Worm (Caenorhabditis elegans): ENCODE results near the gene F46F5.7.

F46F5.7 gene

DNA sequence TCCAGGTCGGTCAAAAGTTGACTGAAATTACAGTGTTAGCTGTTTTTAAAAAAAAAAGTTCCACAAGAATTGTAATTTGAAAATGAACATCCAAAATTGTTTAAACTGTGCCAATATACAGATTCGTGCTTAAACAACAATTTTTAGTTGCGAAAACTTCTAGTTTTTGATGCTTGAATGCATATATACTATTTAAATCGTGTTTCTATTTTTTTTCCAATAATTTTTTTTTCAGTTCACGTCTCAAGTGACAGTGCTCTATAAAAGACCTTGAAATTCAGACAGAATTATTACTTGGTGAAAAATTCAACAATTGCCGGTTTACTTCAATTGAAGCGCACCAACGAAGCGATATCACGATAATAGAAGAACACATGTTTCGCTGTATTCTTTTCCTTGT, 33.5 kb downstream of the F46F5.7 start, which contains the start of gene F46F5.16:
Gene F46F5.16, plus strand, starts transcription at position 301 of the 400 bp plus-strand sequence.
- TF ChIP-seq chd-7 (tag; optimal IDR thresholded peaks at IDR 0.05) = no peak
- no peak for TF ChIP-seq cebp-2 (GFP tag; IDR thresholded peaks at IDR 0.05)
- TF ChIP-seq ceh-79 (tag; optimal IDR thresholded peaks at IDR 0.05) = no peak

DNA sequence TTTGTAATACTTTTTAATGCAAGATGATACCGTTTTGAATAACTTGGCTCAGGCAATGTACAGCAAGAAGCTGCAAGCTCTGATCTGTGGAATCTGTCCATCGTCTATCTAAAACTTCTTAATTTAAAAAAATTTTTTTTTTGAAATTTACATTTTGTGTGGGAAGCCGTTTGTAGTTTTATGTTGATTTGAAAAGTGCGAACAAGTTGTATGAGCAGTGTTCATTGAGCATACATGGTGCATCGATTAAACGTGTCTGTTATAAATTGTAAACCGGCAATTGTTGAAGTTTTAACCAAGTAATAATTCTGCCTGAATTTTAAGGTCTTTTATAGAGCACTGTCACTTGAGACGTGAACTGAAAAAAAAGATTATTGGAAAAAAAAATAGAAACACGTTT, 36.9 kb downstream of the F46F5.7 start, which contains the start of gene Y39F10A.6:
Gene Y39F10A.6, minus strand, starts transcription at position 101 of the 400 bp plus-strand sequence.
- TF ChIP-seq ztf-22 (GFP tag; optimal IDR thresholded peaks at IDR 0.05) (no peak), F37B4.10 (GFP tag; IDR thresholded peaks at IDR 0.05) (no peak), Y53F4B.3 (GFP tag; IDR thresholded peaks at IDR 0.05) (no peak), lin-40 (tag; optimal IDR thresholded peaks at IDR 0.05) (no peak), madf-6 (GFP tag; IDR thresholded peaks at IDR 0.05) (no peak), dox-1 (GFP tag; IDR thresholded peaks at IDR 0.05) (no peak)

DNA sequence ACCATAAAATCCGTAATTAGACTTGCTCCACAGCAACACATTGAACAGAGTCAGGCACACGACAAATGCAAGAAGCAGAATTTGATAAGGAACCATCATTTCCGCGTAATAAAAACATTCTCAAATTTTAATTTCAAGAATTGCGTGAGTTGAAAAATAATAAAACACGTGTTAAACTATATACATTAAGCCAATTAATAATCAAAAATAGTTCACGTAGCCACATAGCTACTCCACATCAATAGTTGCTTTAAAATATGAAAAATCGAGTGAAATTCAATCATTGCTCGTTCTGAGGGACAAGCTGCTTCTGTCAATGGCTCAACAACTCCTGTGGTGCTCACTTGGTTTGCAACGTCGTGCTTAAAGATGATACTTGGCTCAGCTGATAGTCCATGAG, 37.5 kb downstream of the F46F5.7 start, which contains the start of gene Y39F10A.3:
Gene Y39F10A.3, minus strand, starts transcription at position 101 of the 400 bp plus-strand sequence.
- TF ChIP-seq F57C9.4 (tag; optimal IDR thresholded peaks at IDR 0.05) = no peak
- TF ChIP-seq pbrm-1 (GFP tag; IDR thresholded peaks at IDR 0.05) = no peak
- TF ChIP-seq lag-1 (GFP tag; IDR thresholded peaks at IDR 0.05) = no peak
- TF ChIP-seq dpff-1 (tag; optimal IDR thresholded peaks at IDR 0.05) = no peak
- no peak for TF ChIP-seq rcor-1 (GFP tag; IDR thresholded peaks at IDR 0.05)
- TF ChIP-seq madf-8 (GFP tag; conservative IDR thresholded peaks at IDR 0.05) = no peak
- no peak for TF ChIP-seq nhr-120 (GFP tag; IDR thresholded peaks at IDR 0.05)
- TF ChIP-seq B0336.3 (GFP tag; IDR thresholded peaks at IDR 0.05) = no peak
- TF ChIP-seq ccch-3 (GFP tag; optimal IDR thresholded peaks at IDR 0.05) = no peak
- TF ChIP-seq dpl-1 (GFP tag; optimal IDR thresholded peaks at IDR 0.05) = no peak
- no peak for TF ChIP-seq Y53F4B.3 (GFP tag; IDR thresholded peaks at IDR 0.05)
- no peak for TF ChIP-seq die-1 (tag; optimal IDR thresholded peaks at IDR 0.05)
- no peak for TF ChIP-seq T26A5.8 (tag; optimal IDR thresholded peaks at IDR 0.05)
- no peak for TF ChIP-seq lin-54 (GFP tag; optimal IDR thresholded peaks at IDR 0.05)
- TF ChIP-seq tbp1 (GFP tag; optimal IDR thresholded peaks at IDR 0.05) = no peak

DNA sequence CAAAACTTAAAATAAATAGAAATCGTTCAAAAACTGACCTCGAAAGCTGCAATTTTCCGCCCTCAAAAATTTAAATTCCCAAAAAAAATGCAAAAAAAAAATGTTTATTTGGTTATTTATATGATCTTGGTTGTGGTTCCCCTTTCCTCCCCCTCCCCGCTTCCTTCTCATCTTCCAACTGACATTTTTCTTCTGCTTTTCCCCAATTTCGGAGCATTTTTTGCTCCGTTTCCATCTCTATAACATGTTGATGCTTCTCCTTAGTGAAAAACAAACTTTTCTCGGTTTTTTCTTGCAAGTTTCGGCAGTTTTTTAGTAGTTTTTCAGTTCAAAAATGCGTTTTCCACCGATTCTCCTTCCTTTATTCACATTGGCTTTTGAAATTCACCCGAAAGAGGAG, 45.4 kb downstream of the F46F5.7 start, which contains the start of gene Y39F10A.1:
Gene Y39F10A.1, plus strand, starts transcription at position 301 of the 400 bp plus-strand sequence.
- TF ChIP-seq lsy-27 (tag; optimal IDR thresholded peaks at IDR 0.05; ENCODE audit: borderline replicate concordance, insufficient read depth) (no peak), ceh-91 (GFP tag; IDR thresholded peaks at IDR 0.05) (no peak), egrh-3 (GFP tag; IDR thresholded peaks at IDR 0.05) (no peak), hmg-20 (GFP tag; IDR thresholded peaks at IDR 0.05) (no peak), tbp1 (GFP tag; optimal IDR thresholded peaks at IDR 0.05) (no peak), lag-1 (GFP tag; IDR thresholded peaks at IDR 0.05) (no peak), ztf-3 (GFP tag; optimal IDR thresholded peaks at IDR 0.05) (no peak), nfyb-1 (GFP tag; IDR thresholded peaks at IDR 0.05) (no peak), ZK185.1 (tag; optimal IDR thresholded peaks at IDR 0.05; ENCODE audit: poor library complexity, severe bottlenecking) (no peak)

DNA sequence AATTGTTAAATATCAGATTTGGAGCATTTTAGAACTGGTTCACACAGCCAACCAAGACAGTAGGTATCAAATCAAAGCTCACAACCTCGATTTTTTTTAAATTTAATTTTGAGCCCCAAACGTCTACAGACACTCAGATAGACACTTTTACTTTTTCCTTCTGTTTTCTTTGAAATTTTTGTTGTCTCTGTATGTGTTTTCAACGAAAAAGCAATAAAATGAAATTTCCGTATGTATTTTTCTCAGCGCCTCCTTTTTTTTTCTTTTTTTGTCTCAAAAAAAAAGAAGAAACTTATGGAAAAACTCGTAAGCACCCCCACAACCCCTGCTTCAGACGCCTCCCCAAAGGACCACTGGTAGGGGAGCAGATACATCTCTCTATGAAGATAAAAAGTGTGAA, 46.6 kb downstream of the F46F5.7 start:
- no peak for TF ChIP-seq bed-2 (GFP tag; IDR thresholded peaks at IDR 0.05)
- no peak for TF ChIP-seq attf-3 (GFP tag; conservative IDR thresholded peaks at IDR 0.05)
- TF ChIP-seq Y56A3A.18 (GFP tag; IDR thresholded peaks at IDR 0.05) = no peak
- no peak for TF ChIP-seq F10E7.11 (tag; optimal IDR thresholded peaks at IDR 0.05)

All from whole organism, young adult.